Worm (Caenorhabditis elegans) whole organism, L2 larva: ENCODE results near the gene abu-13.

Experiments
- C34F6.9 ChIP-seq: fragments of 150-350 bp; optimal IDR thresholded peaks from 2 replicates; lab custom pipeline; 2014; ENCODE audit warnings: missing biosample characterization, missing genetic modification characterization
- F13H6.1 ChIP-seq: sonication (generic microtip); optimal IDR thresholded peaks from 2 replicates; lab custom pipeline; 2016; ENCODE audit warnings: missing genetic modification characterization, missing compliant biosample characterization
- Y55F3AM.14 ChIP-seq: fragments of 200-800 bp; sonication (Bioruptor generic); optimal IDR thresholded peaks from 2 replicates; lab custom pipeline; 2018; ENCODE audit warnings: mild to moderate bottlenecking, missing genetic modification characterization, missing compliant biosample characterization
- ZK546.5 ChIP-seq: sonication (generic microtip); optimal IDR thresholded peaks from 2 replicates; lab custom pipeline; 2017; ENCODE audit warnings: missing biosample characterization, missing genetic modification characterization
- ama-1 ChIP-seq: fragments of 150-350 bp; optimal IDR thresholded peaks from 2 replicates; lab custom pipeline; 2018; ENCODE audit warnings: inconsistent platforms
- blmp-1 ChIP-seq: sonication (generic microtip); optimal IDR thresholded peaks from 2 replicates; lab custom pipeline; 2017; ENCODE audit warnings: missing genetic modification characterization, mild to moderate bottlenecking, missing compliant biosample characterization, antibody characterized with exemption, moderate library complexity; ENCODE audit not compliant: insufficient read depth
- ceh-16 ChIP-seq: fragments of 150-350 bp; optimal IDR thresholded peaks from 2 replicates; lab custom pipeline; 2014; ENCODE audit warnings: missing biosample characterization, missing genetic modification characterization
- ceh-82 ChIP-seq: fragments of 150-350 bp; optimal IDR thresholded peaks from 2 replicates; lab custom pipeline; 2014; ENCODE audit warnings: missing biosample characterization, missing genetic modification characterization
- crh-2 ChIP-seq: sonication (generic microtip); optimal IDR thresholded peaks from 2 replicates; lab custom pipeline; 2017; ENCODE audit warnings: missing biosample characterization, missing genetic modification characterization
- dmd-4 ChIP-seq: sonication (generic microtip); optimal IDR thresholded peaks from 2 replicates; lab custom pipeline; 2017; ENCODE audit warnings: missing biosample characterization, missing genetic modification characterization
- egl-27 ChIP-seq: sonication (generic microtip); optimal IDR thresholded peaks from 3 replicates; lab custom pipeline; 2017; ENCODE audit warnings: missing biosample characterization, missing genetic modification reagents, missing genetic modification characterization
- elt-1 ChIP-seq: fragments of 150-350 bp; optimal IDR thresholded peaks from 2 replicates; lab custom pipeline; 2014; ENCODE audit warnings: missing biosample characterization, missing genetic modification characterization
- elt-3 ChIP-seq: sonication (generic microtip); optimal IDR thresholded peaks from 2 replicates; lab custom pipeline; 2017; ENCODE audit warnings: missing biosample characterization, missing genetic modification characterization
- fos-1 ChIP-seq: fragments of 150-350 bp; optimal IDR thresholded peaks from 2 replicates; lab custom pipeline; 2014; ENCODE audit warnings: missing biosample characterization, missing genetic modification characterization
- gmeb-1 ChIP-seq: fragments of 150-350 bp; optimal IDR thresholded peaks from 2 replicates; lab custom pipeline; 2014; ENCODE audit warnings: missing biosample characterization, missing genetic modification characterization
- lin-11 ChIP-seq: fragments of 150-350 bp; sonication (generic microtip); optimal IDR thresholded peaks from 2 replicates; lab custom pipeline; 2014; ENCODE audit warnings: missing biosample characterization, missing genetic modification characterization, inconsistent platforms, mixed read lengths
- lin-13 ChIP-seq: fragments of 150-350 bp; optimal IDR thresholded peaks from 2 replicates; lab custom pipeline; 2014; ENCODE audit warnings: missing biosample characterization, missing genetic modification reagents, missing genetic modification characterization
- lsy-2 ChIP-seq, 2 experiments: fragments of 150-350 bp in 1 of 2; sonication (generic microtip) in 1 of 2; optimal IDR thresholded peaks; 2 replicates each; lab custom pipeline; 2014 to 2017; ENCODE audit warnings: missing biosample characterization in 2 of 2, missing genetic modification characterization in 2 of 2
- mab-5 ChIP-seq: fragments of 150-350 bp; optimal IDR thresholded peaks from 2 replicates; lab custom pipeline; 2014; ENCODE audit warnings: missing biosample characterization, missing genetic modification characterization
- mbf-1 ChIP-seq: sonication (generic microtip); optimal IDR thresholded peaks from 2 replicates; lab custom pipeline; 2017; ENCODE audit warnings: missing biosample characterization, missing genetic modification characterization
- mdl-1 ChIP-seq, 2 experiments: fragments of 150-350 bp in 1 of 2; sonication (generic microtip) in 1 of 2; optimal IDR thresholded peaks; 2 replicates each; lab custom pipeline; 2017; ENCODE audit warnings: missing biosample characterization in 2 of 2, missing genetic modification characterization in 2 of 2
- nhr-11 ChIP-seq: fragments of 150-350 bp; optimal IDR thresholded peaks from 2 replicates; lab custom pipeline; 2014; ENCODE audit warnings: missing biosample characterization, missing genetic modification characterization
- nhr-12 ChIP-seq: fragments of 150-350 bp; optimal IDR thresholded peaks from 2 replicates; lab custom pipeline; 2014; ENCODE audit warnings: missing biosample characterization, missing genetic modification characterization
- nhr-129 ChIP-seq: fragments of 150-350 bp; optimal IDR thresholded peaks from 2 replicates; lab custom pipeline; 2014; ENCODE audit warnings: missing biosample characterization, missing genetic modification characterization
- nhr-21 ChIP-seq: fragments of 150-350 bp; optimal IDR thresholded peaks from 2 replicates; lab custom pipeline; 2014; ENCODE audit warnings: missing biosample characterization, missing genetic modification characterization
- nhr-23 ChIP-seq: fragments of 150-350 bp; optimal IDR thresholded peaks from 2 replicates; lab custom pipeline; 2014; ENCODE audit warnings: missing biosample characterization, missing genetic modification reagents, missing genetic modification characterization
- nhr-25 ChIP-seq: fragments of 150-350 bp; sonication (generic microtip); optimal IDR thresholded peaks from 3 replicates; lab custom pipeline; 2014; ENCODE audit warnings: missing biosample characterization, missing genetic modification characterization
- nhr-6 ChIP-seq: fragments of 150-350 bp; optimal IDR thresholded peaks from 2 replicates; lab custom pipeline; 2014; ENCODE audit warnings: missing biosample characterization, missing genetic modification characterization
- nhr-77 ChIP-seq: fragments of 150-350 bp; optimal IDR thresholded peaks from 2 replicates; lab custom pipeline; 2014; ENCODE audit warnings: missing biosample characterization, missing genetic modification characterization
- sem-4 ChIP-seq: fragments of 150-350 bp; optimal IDR thresholded peaks from 2 replicates; lab custom pipeline; 2014; ENCODE audit warnings: missing biosample characterization, missing genetic modification reagents, missing genetic modification characterization
- skn-1 ChIP-seq: sonication (generic microtip); optimal IDR thresholded peaks from 2 replicates; lab custom pipeline; 2017; ENCODE audit warnings: missing biosample characterization, missing genetic modification characterization
- sma-3 ChIP-seq: sonication (generic microtip); optimal IDR thresholded peaks from 2 replicates; lab custom pipeline; 2016; ENCODE audit warnings: missing genetic modification reagents, missing genetic modification characterization, missing compliant biosample characterization
- sma-9 ChIP-seq, 2 experiments: fragments of 150-350 bp in 1 of 2; sonication (generic microtip) in 1 of 2; optimal IDR thresholded peaks; 2 replicates each; lab custom pipeline; 2014 to 2016; ENCODE audit warnings: missing genetic modification characterization in 2 of 2, mild to moderate bottlenecking in 1 of 2, missing biosample characterization in 1 of 2, missing compliant biosample characterization in 1 of 2, missing genetic modification reagents in 1 of 2, moderate library complexity in 1 of 2
- snpc-4 ChIP-seq: fragments of 150-350 bp; optimal IDR thresholded peaks from 2 replicates; lab custom pipeline; 2014; ENCODE audit warnings: missing biosample characterization, missing genetic modification characterization
- unc-39 ChIP-seq: fragments of 150-350 bp; optimal IDR thresholded peaks from 2 replicates; lab custom pipeline; 2014; ENCODE audit warnings: missing biosample characterization, missing genetic modification characterization
- unc-55 ChIP-seq: fragments of 150-350 bp; sonication (generic microtip); optimal IDR thresholded peaks from 3 replicates; lab custom pipeline; 2014; ENCODE audit warnings: missing biosample characterization, missing genetic modification reagents, missing genetic modification characterization
- unc-62 ChIP-seq: fragments of 150-350 bp; optimal IDR thresholded peaks from 2 replicates; lab custom pipeline; 2014; ENCODE audit warnings: missing biosample characterization, missing genetic modification reagents, missing genetic modification characterization
- ztf-11 ChIP-seq: sonication (generic microtip); optimal IDR thresholded peaks from 2 replicates; lab custom pipeline; 2017; ENCODE audit warnings: missing biosample characterization, missing genetic modification characterization
- ztf-4 ChIP-seq: fragments of 150-350 bp; optimal IDR thresholded peaks from 2 replicates; lab custom pipeline; 2014; ENCODE audit warnings: missing biosample characterization, missing genetic modification characterization

Gene abu-13

ce11 chrIII:6945747-6946146 is at the start of gene abu-13:
TSS of gene abu-13 (minus strand) at chrIII:6945898.
- TF ChIP-seq F13H6.1 (tag; lab: Kevin White, UChicago) (no peak), sem-4 (tag; lab: Kevin White, UChicago) (peak; percentile 7), nhr-21 (tag; lab: Kevin White, UChicago) (peak; percentile 30)

DNA sequence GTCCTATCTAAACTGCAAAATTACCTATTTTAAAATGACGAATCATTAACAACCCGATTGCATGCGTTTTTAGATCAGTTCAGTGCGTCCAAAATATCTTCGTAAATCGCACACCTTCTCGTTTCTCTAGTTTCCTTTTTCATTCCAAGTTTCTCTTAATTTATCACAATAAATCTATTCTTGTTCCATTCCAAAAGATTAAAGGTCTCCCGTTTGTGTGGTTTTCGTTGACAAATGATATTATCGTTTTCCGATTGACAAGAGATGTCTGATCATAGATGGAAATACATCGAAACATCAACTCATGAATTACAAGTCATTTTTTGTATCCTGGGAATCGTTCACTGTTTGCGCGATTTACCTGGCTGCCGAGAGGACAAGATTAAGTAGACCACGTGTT is 47.5 kb upstream of the abu-13 start:
- TF ChIP-seq nhr-11 (tag; lab: Kevin White, UChicago) (no peak), sma-9 (GFP tag; optimal IDR thresholded peaks at IDR 0.05; lab: Kevin White, UChicago) (peak; percentile 32), sma-9 (tag; optimal IDR thresholded peaks at IDR 0.05; lab: Kevin White, UChicago) (no peak), nhr-21 (tag; lab: Kevin White, UChicago) (peak; percentile 42)
- TF ChIP-seq, all 48 proteins: peak for 2

- TF ChIP-seq F13H6.1 (tag; lab: Kevin White, UChicago) (peak; percentile 42), fos-1 (peak; percentile 52), lin-13 (no peak), nhr-25 (tag; lab: Kevin White, UChicago) (no peak)
Measured at ce11 chrIII:6992496-6992895, 46.8 kb upstream of the abu-13 start.

DNA sequence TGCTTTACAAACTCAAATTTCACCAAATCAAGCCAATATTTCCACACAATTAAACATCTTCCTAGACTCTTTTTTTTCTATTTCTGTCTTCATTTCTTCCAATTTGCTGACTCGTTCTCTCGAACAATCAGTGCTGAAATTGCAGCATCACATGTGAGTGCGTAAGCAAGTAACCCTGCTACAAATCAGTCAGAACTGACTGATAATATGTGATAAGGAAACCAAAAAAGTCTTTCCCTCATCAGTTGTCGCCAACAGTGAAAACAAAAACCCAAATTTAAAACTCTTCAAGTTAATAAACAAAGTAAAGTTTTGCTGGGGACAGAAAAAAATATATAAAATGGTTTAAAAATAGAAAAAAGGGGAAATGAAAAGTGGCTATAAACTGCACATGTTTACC is 45.8 kb upstream of the abu-13 start:
- no peak for TF ChIP-seq dmd-4 (tag; lab: Kevin White, UChicago)
- peak; percentile 37 for TF ChIP-seq gmeb-1
- peak; percentile 90 for TF ChIP-seq fos-1
- TF ChIP-seq Y55F3AM.14 (GFP tag; lab: Kevin White, UChicago), result no peak

DNA sequence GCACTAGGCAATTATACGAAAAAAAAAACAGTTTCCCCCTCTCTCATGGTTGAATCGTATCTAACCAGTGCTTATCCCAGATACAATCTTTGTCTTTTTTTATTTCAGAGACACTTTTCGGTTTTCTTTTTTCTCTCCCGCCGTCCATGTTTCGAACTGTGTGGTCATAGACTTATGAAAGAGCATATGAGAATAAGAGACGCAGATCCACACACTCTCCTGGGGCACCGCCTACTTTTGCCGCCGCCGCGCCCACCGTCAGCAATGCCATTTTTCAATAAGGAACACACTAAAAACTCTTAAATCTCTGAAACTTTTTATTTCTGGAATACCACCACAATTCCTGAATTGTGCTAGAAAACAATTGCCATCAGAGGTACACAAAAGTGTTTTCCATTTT is 44.2 kb upstream of the abu-13 start, which contains the start of gene prk-1:
prk-1 (plus strand) TSS at position 269 of the 400 bp plus-strand sequence.
- TF ChIP-seq nhr-11 (tag; lab: Kevin White, UChicago) (no peak), sem-4 (tag; lab: Kevin White, UChicago) (no peak), crh-2 (no peak), elt-3 (tag; lab: Kevin White, UChicago) (no peak), unc-55 (no peak), ama-1 (lab: Kevin White, UChicago) (no peak), Y55F3AM.14 (GFP tag; lab: Kevin White, UChicago) (no peak), blmp-1 (tag; lab: Kevin White, UChicago) (no peak), ztf-4 (no peak)
- TF ChIP-seq, all 48 proteins: peak for 0

DNA sequence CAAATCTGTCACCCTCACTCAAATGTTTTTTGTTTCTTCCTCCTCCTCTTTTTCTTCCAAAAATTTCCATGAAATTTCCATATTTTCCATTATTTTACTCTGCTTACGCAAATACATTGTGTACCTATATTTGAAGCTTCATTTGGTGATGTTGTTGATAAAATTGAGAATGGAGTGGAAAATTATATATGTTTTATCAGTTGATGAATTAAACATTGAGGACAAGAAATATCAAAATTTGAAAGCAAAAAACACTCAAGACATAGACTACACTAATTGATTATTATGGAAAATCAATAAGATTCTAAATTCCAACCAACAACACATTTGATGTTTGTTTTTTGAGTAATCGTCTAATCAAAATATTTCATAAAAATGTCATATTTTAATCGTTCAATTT is 43.5 kb upstream of the abu-13 start:
- TF ChIP-seq fos-1, result peak; percentile 63
- no peak for TF ChIP-seq skn-1 (tag; lab: Kevin White, UChicago)
- no peak for TF ChIP-seq sma-9 (GFP tag; optimal IDR thresholded peaks at IDR 0.05; lab: Kevin White, UChicago)
- TF ChIP-seq sma-9 (tag; optimal IDR thresholded peaks at IDR 0.05; lab: Kevin White, UChicago), result no peak
- TF ChIP-seq nhr-23, result no peak
- TF ChIP-seq nhr-6 (tag; lab: Kevin White, UChicago), result no peak

- TF ChIP-seq C34F6.9 (peak; percentile 70), skn-1 (tag; lab: Kevin White, UChicago) (no peak), nhr-129 (tag; lab: Kevin White, UChicago) (peak; percentile 82), mdl-1 (tag; optimal IDR thresholded peaks at IDR 0.05; lab: Kevin White, UChicago) (no peak), ZK546.5 (tag; lab: Kevin White, UChicago) (no peak), ztf-4 (peak; percentile 76), lin-11 (no peak), elt-1 (tag; lab: Kevin White, UChicago) (no peak), blmp-1 (tag; lab: Kevin White, UChicago) (no peak), Y55F3AM.14 (GFP tag; lab: Kevin White, UChicago) (no peak), ceh-16 (tag; lab: Kevin White, UChicago) (no peak), sma-3 (no peak), crh-2 (no peak), F13H6.1 (tag; lab: Kevin White, UChicago) (peak; percentile 87), unc-55 (no peak), unc-39 (no peak), ceh-82 (tag; lab: Kevin White, UChicago) (no peak), mbf-1 (tag; lab: Kevin White, UChicago) (no peak), nhr-12 (tag; lab: Kevin White, UChicago) (no peak), snpc-4 (tag; lab: Kevin White, UChicago) (no peak), sem-4 (tag; lab: Kevin White, UChicago) (peak; percentile 40), sma-9 (GFP tag; optimal IDR thresholded peaks at IDR 0.05; lab: Kevin White, UChicago) (peak; percentile 74), sma-9 (tag; optimal IDR thresholded peaks at IDR 0.05; lab: Kevin White, UChicago) (no peak), ztf-11 (tag; lab: Kevin White, UChicago) (no peak), lsy-2 (tag; optimal IDR thresholded peaks at IDR 0.05; lab: Kevin White, UChicago) (peak in 1 of 2 experiments; percentile 78), egl-27 (tag; lab: Kevin White, UChicago) (peak; percentile 13), nhr-77 (tag; lab: Kevin White, UChicago) (no peak), lin-13 (peak; percentile 4), mab-5 (tag; lab: Kevin White, UChicago) (peak; percentile 55), unc-62 (GFP tag; lab: Kevin White, UChicago) (peak; percentile 62)
Measured at ce11 chrIII:6988060-6988459, 42.4 kb upstream of the abu-13 start.
